Worm (Caenorhabditis elegans): Measurements from ENCODE around the gene math-8.

The math-8 gene

ce11 chrII:1850840-1851294 lies 38.1 kb downstream of the math-8 start, which contains the start of gene C52E2.3:
TSS of gene C52E2.3 (plus strand) at chrII:1851244.
- no peak for TF ChIP-seq tbx-11 (GFP tag; IDR thresholded peaks at IDR 0.05)
- TF ChIP-seq hmbx-1 (tag; optimal IDR thresholded peaks at IDR 0.05): no peak
- no peak for TF ChIP-seq ama-1 (optimal IDR thresholded peaks at IDR 0.05)
- no peak for TF ChIP-seq F13C5.2 (tag; optimal IDR thresholded peaks at IDR 0.05)
- TF ChIP-seq ceh-36 (tag; optimal IDR thresholded peaks at IDR 0.05): no peak
- TF ChIP-seq hmg-4 (GFP tag; optimal IDR thresholded peaks at IDR 0.05): no peak
- no peak for TF ChIP-seq pes-1 (GFP tag; IDR thresholded peaks at IDR 0.05)
- no peak for TF ChIP-seq hnd-1 (tag; optimal IDR thresholded peaks at IDR 0.05)
- TF ChIP-seq tbx-37 (GFP tag; conservative IDR thresholded peaks at IDR 0.05): no peak
- TF ChIP-seq ets-7 (tag; optimal IDR thresholded peaks at IDR 0.05): no peak
- no peak for TF ChIP-seq aly-1 (tag; optimal IDR thresholded peaks at IDR 0.05)
- no peak for TF ChIP-seq ceh-13 (GFP tag; optimal IDR thresholded peaks at IDR 0.05)
- no peak for TF ChIP-seq flt-1 (GFP tag; IDR thresholded peaks at IDR 0.05)
- TF ChIP-seq sea-1 (GFP tag; conservative IDR thresholded peaks at IDR 0.05): no peak
- TF ChIP-seq tra-4 (tag; optimal IDR thresholded peaks at IDR 0.05): no peak
- TF ChIP-seq scrt-1 (GFP tag; IDR thresholded peaks at IDR 0.05): no peak
- TF ChIP-seq B0310.2 (tag; optimal IDR thresholded peaks at IDR 0.05): no peak

ce11 chrII:1850299-1850698 lies 38.7 kb downstream of the math-8 start, which contains the start of gene fbxb-96:
TSS of gene fbxb-96 (minus strand) at chrII:1850399.
- TF ChIP-seq tbx-37 (GFP tag; conservative IDR thresholded peaks at IDR 0.05) (no peak), B0310.2 (tag; optimal IDR thresholded peaks at IDR 0.05) (no peak), hnd-1 (tag; optimal IDR thresholded peaks at IDR 0.05) (no peak), hmg-4 (GFP tag; optimal IDR thresholded peaks at IDR 0.05) (no peak), aly-1 (tag; optimal IDR thresholded peaks at IDR 0.05) (no peak), flt-1 (GFP tag; IDR thresholded peaks at IDR 0.05) (no peak), ets-7 (tag; optimal IDR thresholded peaks at IDR 0.05) (no peak), tra-4 (tag; optimal IDR thresholded peaks at IDR 0.05) (no peak), ceh-36 (tag; optimal IDR thresholded peaks at IDR 0.05) (no peak), hmbx-1 (tag; optimal IDR thresholded peaks at IDR 0.05) (no peak), tbx-11 (GFP tag; IDR thresholded peaks at IDR 0.05) (no peak), sea-1 (GFP tag; conservative IDR thresholded peaks at IDR 0.05) (no peak), F13C5.2 (tag; optimal IDR thresholded peaks at IDR 0.05) (no peak), ama-1 (optimal IDR thresholded peaks at IDR 0.05) (no peak), scrt-1 (GFP tag; IDR thresholded peaks at IDR 0.05) (no peak), ceh-13 (GFP tag; optimal IDR thresholded peaks at IDR 0.05) (no peak), pes-1 (GFP tag; IDR thresholded peaks at IDR 0.05) (no peak)

- TF ChIP-seq scrt-1 (GFP tag; IDR thresholded peaks at IDR 0.05) (no peak), sea-1 (GFP tag; conservative IDR thresholded peaks at IDR 0.05) (no peak), ceh-36 (tag; optimal IDR thresholded peaks at IDR 0.05) (no peak), ama-1 (optimal IDR thresholded peaks at IDR 0.05) (no peak), B0310.2 (tag; optimal IDR thresholded peaks at IDR 0.05) (no peak), ceh-13 (GFP tag; optimal IDR thresholded peaks at IDR 0.05) (no peak), flt-1 (GFP tag; IDR thresholded peaks at IDR 0.05) (no peak), tbx-37 (GFP tag; conservative IDR thresholded peaks at IDR 0.05) (no peak), tbx-11 (GFP tag; IDR thresholded peaks at IDR 0.05) (no peak), ets-7 (tag; optimal IDR thresholded peaks at IDR 0.05) (no peak)
Observed at ce11 chrII:1848109-1848508, 40.9 kb downstream of the math-8 start, which contains the start of gene fbxb-97. TSS of gene fbxb-97 (minus strand) at chrII:1848161.

- TF ChIP-seq ama-1 (optimal IDR thresholded peaks at IDR 0.05) (no peak), tbx-37 (GFP tag; conservative IDR thresholded peaks at IDR 0.05) (no peak), aly-1 (tag; optimal IDR thresholded peaks at IDR 0.05) (no peak), flt-1 (GFP tag; IDR thresholded peaks at IDR 0.05) (no peak), tbx-11 (GFP tag; IDR thresholded peaks at IDR 0.05) (no peak), tra-4 (tag; optimal IDR thresholded peaks at IDR 0.05) (no peak), scrt-1 (GFP tag; IDR thresholded peaks at IDR 0.05) (no peak), hmg-4 (GFP tag; optimal IDR thresholded peaks at IDR 0.05) (no peak), B0310.2 (tag; optimal IDR thresholded peaks at IDR 0.05) (no peak), pes-1 (GFP tag; IDR thresholded peaks at IDR 0.05) (no peak), F13C5.2 (tag; optimal IDR thresholded peaks at IDR 0.05) (no peak), ceh-13 (GFP tag; optimal IDR thresholded peaks at IDR 0.05) (no peak), sea-1 (GFP tag; conservative IDR thresholded peaks at IDR 0.05) (no peak), ceh-36 (tag; optimal IDR thresholded peaks at IDR 0.05) (no peak), ets-7 (tag; optimal IDR thresholded peaks at IDR 0.05) (no peak), hnd-1 (tag; optimal IDR thresholded peaks at IDR 0.05) (no peak), hmbx-1 (tag; optimal IDR thresholded peaks at IDR 0.05) (no peak)
Observed at ce11 chrII:1844552-1844951, 44.4 kb downstream of the math-8 start.

ce11 chrII:1842894-1843293 lies 46.1 kb downstream of the math-8 start, which contains the start of the genes C52E2.5 and C52E2.4:
TSS of gene C52E2.5 (minus strand) at chrII:1842936.
TSS of gene C52E2.4 (plus strand) at chrII:1843145.
- TF ChIP-seq ama-1 (optimal IDR thresholded peaks at IDR 0.05) (no peak), hmg-4 (GFP tag; optimal IDR thresholded peaks at IDR 0.05) (no peak), F13C5.2 (tag; optimal IDR thresholded peaks at IDR 0.05) (no peak), ceh-36 (tag; optimal IDR thresholded peaks at IDR 0.05) (no peak), aly-1 (tag; optimal IDR thresholded peaks at IDR 0.05) (no peak), ceh-13 (GFP tag; optimal IDR thresholded peaks at IDR 0.05) (no peak), scrt-1 (GFP tag; IDR thresholded peaks at IDR 0.05) (no peak), B0310.2 (tag; optimal IDR thresholded peaks at IDR 0.05) (no peak), tbx-11 (GFP tag; IDR thresholded peaks at IDR 0.05) (no peak), pes-1 (GFP tag; IDR thresholded peaks at IDR 0.05) (no peak), hnd-1 (tag; optimal IDR thresholded peaks at IDR 0.05) (no peak), ets-7 (tag; optimal IDR thresholded peaks at IDR 0.05) (no peak), flt-1 (GFP tag; IDR thresholded peaks at IDR 0.05) (no peak)

Measured in whole organism, early embryonic.